Worm (Caenorhabditis elegans) whole organism, late embryonic: ENCODE measurements around the gene F25E2.2.

ENCODE experiments used
- C08G9.2 ChIP-seq: sonication (generic microtip); optimal IDR thresholded peaks from 2 replicates; lab custom pipeline; 2016; ENCODE audit warnings: mild to moderate bottlenecking, missing genetic modification characterization, moderate library complexity, missing compliant biosample characterization
- T23F11.4 ChIP-seq: fragments of 200-800 bp; sonication (Bioruptor generic); optimal IDR thresholded peaks from 2 replicates; lab custom pipeline; 2018; ENCODE audit warnings: mild to moderate bottlenecking, missing genetic modification characterization, missing compliant biosample characterization
- Y22D7AL.16 ChIP-seq: sonication (generic microtip); optimal IDR thresholded peaks from 2 replicates; lab custom pipeline; 2016; ENCODE audit warnings: missing genetic modification characterization, missing compliant biosample characterization
- ahr-1 ChIP-seq: sonication (generic microtip); optimal IDR thresholded peaks from 2 replicates; lab custom pipeline; 2016; ENCODE audit warnings: missing genetic modification characterization, missing compliant biosample characterization
- ama-1 ChIP-seq: fragments of 150-350 bp; optimal IDR thresholded peaks from 2 replicates; lab custom pipeline; 2014
- ceh-19 ChIP-seq: fragments of 200-800 bp; sonication (Bioruptor generic); optimal IDR thresholded peaks from 2 replicates; lab custom pipeline; 2018; ENCODE audit warnings: mild to moderate bottlenecking, missing genetic modification characterization, missing compliant biosample characterization
- ceh-2 ChIP-seq: sonication (generic microtip); optimal IDR thresholded peaks from 2 replicates; lab custom pipeline; 2016; ENCODE audit warnings: missing genotype, missing genetic modification characterization, missing compliant biosample characterization
- ceh-31 ChIP-seq: sonication (generic microtip); optimal IDR thresholded peaks from 2 replicates; lab custom pipeline; 2016; ENCODE audit warnings: missing genetic modification characterization, missing compliant biosample characterization
- ceh-34 ChIP-seq: sonication (generic microtip); optimal IDR thresholded peaks from 2 replicates; lab custom pipeline; 2016; ENCODE audit warnings: mild to moderate bottlenecking, missing genetic modification characterization, missing compliant biosample characterization
- ceh-48 ChIP-seq: sonication (generic microtip); optimal IDR thresholded peaks from 2 replicates; lab custom pipeline; 2016; ENCODE audit warnings: missing genetic modification characterization, inconsistent platforms, missing compliant biosample characterization
- ceh-6 ChIP-seq: fragments of 200-800 bp; sonication (Bioruptor generic); optimal IDR thresholded peaks from 2 replicates; lab custom pipeline; 2018; ENCODE audit warnings: mild to moderate bottlenecking, missing genetic modification characterization, missing compliant biosample characterization
- ceh-9 ChIP-seq: sonication (generic microtip); optimal IDR thresholded peaks from 2 replicates; lab custom pipeline; 2016; ENCODE audit warnings: mild to moderate bottlenecking, missing genetic modification characterization, inconsistent platforms, missing compliant biosample characterization
- che-1 ChIP-seq: sonication (generic microtip); optimal IDR thresholded peaks from 2 replicates; lab custom pipeline; 2016; ENCODE audit warnings: mild to moderate bottlenecking, missing genetic modification characterization, missing compliant biosample characterization
- dve-1 ChIP-seq: sonication (generic microtip); optimal IDR thresholded peaks from 2 replicates; lab custom pipeline; 2017; ENCODE audit warnings: antibody characterized with exemption, mild to moderate bottlenecking, missing genetic modification characterization, missing compliant biosample characterization
- fax-1 ChIP-seq: sonication (generic microtip); optimal IDR thresholded peaks from 2 replicates; lab custom pipeline; 2016; ENCODE audit warnings: missing genotype, missing genetic modification characterization, missing compliant biosample characterization
- fkh-10 ChIP-seq: fragments of 150-350 bp; optimal IDR thresholded peaks from 2 replicates; lab custom pipeline; 2014; ENCODE audit warnings: missing biosample characterization, missing genetic modification reagents, missing genetic modification characterization
- fkh-6 ChIP-seq: sonication (generic microtip); optimal IDR thresholded peaks from 2 replicates; lab custom pipeline; 2016; ENCODE audit warnings: missing genetic modification characterization, missing compliant biosample characterization
- gmeb-2 ChIP-seq: sonication (generic microtip); optimal IDR thresholded peaks from 2 replicates; lab custom pipeline; 2016; ENCODE audit warnings: missing genetic modification characterization, inconsistent platforms, missing compliant biosample characterization
- hlh-8 ChIP-seq: sonication (generic microtip); optimal IDR thresholded peaks from 2 replicates; lab custom pipeline; 2016; ENCODE audit warnings: missing genotype, missing genetic modification characterization, missing compliant biosample characterization
- lim-6 ChIP-seq: sonication (generic microtip); optimal IDR thresholded peaks from 2 replicates; lab custom pipeline; 2016; ENCODE audit warnings: missing genetic modification characterization, missing compliant biosample characterization
- lin-11 ChIP-seq: fragments of 200-800 bp; sonication (Bioruptor generic); optimal IDR thresholded peaks from 2 replicates; lab custom pipeline; 2018; ENCODE audit warnings: mild to moderate bottlenecking, missing genetic modification characterization, missing compliant biosample characterization
- madf-2 ChIP-seq: sonication (generic microtip); optimal IDR thresholded peaks from 2 replicates; lab custom pipeline; 2017; ENCODE audit warnings: missing genetic modification characterization, missing compliant biosample characterization
- nhr-11 ChIP-seq: fragments of 150-350 bp; optimal IDR thresholded peaks from 2 replicates; lab custom pipeline; 2014; ENCODE audit warnings: missing biosample characterization, missing genetic modification characterization
- nhr-232 ChIP-seq: sonication (generic microtip); optimal IDR thresholded peaks from 2 replicates; lab custom pipeline; 2016; ENCODE audit warnings: missing genetic modification characterization, missing compliant biosample characterization
- npax-4 ChIP-seq: sonication (generic microtip); optimal IDR thresholded peaks from 2 replicates; lab custom pipeline; 2016; ENCODE audit warnings: missing genetic modification characterization, missing compliant biosample characterization
- odd-2 ChIP-seq: sonication (generic microtip); optimal IDR thresholded peaks from 2 replicates; lab custom pipeline; 2017; ENCODE audit warnings: antibody characterized with exemption, mild to moderate bottlenecking, missing genetic modification characterization, missing compliant biosample characterization
- pag-3 ChIP-seq: sonication (generic microtip); optimal IDR thresholded peaks from 2 replicates; lab custom pipeline; 2016; ENCODE audit warnings: missing compliant biosample characterization, missing genetic modification characterization, borderline replicate concordance
- pat-9 ChIP-seq: fragments of 200-800 bp; sonication (Bioruptor generic); optimal IDR thresholded peaks from 2 replicates; lab custom pipeline; 2018; ENCODE audit warnings: mild to moderate bottlenecking, missing genetic modification characterization, moderate library complexity, missing compliant biosample characterization
- pha-2 ChIP-seq: sonication (generic microtip); optimal IDR thresholded peaks from 2 replicates; lab custom pipeline; 2017; ENCODE audit warnings: mild to moderate bottlenecking, missing genetic modification characterization, missing compliant biosample characterization
- pha-4 ChIP-seq: fragments of 150-350 bp; optimal IDR thresholded peaks from 2 replicates; lab custom pipeline; 2018; ENCODE audit warnings: missing biosample characterization, missing genetic modification reagents, missing genetic modification characterization
- pros-1 ChIP-seq: fragments of 150-350 bp; optimal IDR thresholded peaks from 2 replicates; lab custom pipeline; 2014; ENCODE audit warnings: missing biosample characterization, missing genetic modification reagents, missing genetic modification characterization
- ref-2 ChIP-seq: sonication (generic microtip); optimal IDR thresholded peaks from 2 replicates; lab custom pipeline; 2016; ENCODE audit warnings: missing genetic modification characterization, missing compliant biosample characterization
- rnt-1 ChIP-seq: sonication (generic microtip); optimal IDR thresholded peaks from 2 replicates; lab custom pipeline; 2016; ENCODE audit warnings: missing genetic modification characterization, missing compliant biosample characterization
- sdc-2 ChIP-seq: sonication (generic microtip); optimal IDR thresholded peaks from 2 replicates; lab custom pipeline; 2016; ENCODE audit warnings: missing genotype, missing genetic modification characterization, missing compliant biosample characterization
- sox-4 ChIP-seq: sonication (generic microtip); optimal IDR thresholded peaks from 2 replicates; lab custom pipeline; 2017; ENCODE audit warnings: mild to moderate bottlenecking, missing genetic modification characterization, inconsistent platforms, missing compliant biosample characterization
- syd-9 ChIP-seq: sonication (generic microtip); optimal IDR thresholded peaks from 2 replicates; lab custom pipeline; 2016; ENCODE audit warnings: mild to moderate bottlenecking, missing genetic modification characterization, moderate library complexity, missing compliant biosample characterization
- tbx-2 ChIP-seq: sonication (generic microtip); optimal IDR thresholded peaks from 2 replicates; lab custom pipeline; 2016; ENCODE audit warnings: missing genetic modification characterization, missing compliant biosample characterization
- tbx-7 ChIP-seq: sonication (generic microtip); optimal IDR thresholded peaks from 2 replicates; lab custom pipeline; 2016; ENCODE audit warnings: missing genotype, missing genetic modification characterization, missing compliant biosample characterization
- ttx-3 ChIP-seq: sonication (generic microtip); optimal IDR thresholded peaks from 2 replicates; lab custom pipeline; 2016; ENCODE audit warnings: missing genetic modification reagents, missing genetic modification characterization, missing compliant biosample characterization
- unc-42 ChIP-seq: sonication (generic microtip); optimal IDR thresholded peaks from 2 replicates; lab custom pipeline; 2016; ENCODE audit warnings: missing genotype, missing genetic modification characterization, missing compliant biosample characterization
- unc-55 ChIP-seq: sonication (generic microtip); optimal IDR thresholded peaks from 2 replicates; lab custom pipeline; 2017; ENCODE audit warnings: missing biosample characterization, missing genetic modification reagents, missing genetic modification characterization
- unc-86 ChIP-seq: sonication (generic microtip); optimal IDR thresholded peaks from 2 replicates; lab custom pipeline; 2016; ENCODE audit warnings: missing genetic modification characterization, missing compliant biosample characterization

The F25E2.2 gene

ce11 chrX:810694-811093 is at the start of gene F25E2.2:
Gene F25E2.2, minus strand, starts transcription at chrX:810794.
- TF ChIP-seq ceh-19 (GFP tag; lab: Kevin White, UChicago) = no peak
- TF ChIP-seq tbx-2 = no peak
- TF ChIP-seq, all 69 proteins: peak for 0

DNA sequence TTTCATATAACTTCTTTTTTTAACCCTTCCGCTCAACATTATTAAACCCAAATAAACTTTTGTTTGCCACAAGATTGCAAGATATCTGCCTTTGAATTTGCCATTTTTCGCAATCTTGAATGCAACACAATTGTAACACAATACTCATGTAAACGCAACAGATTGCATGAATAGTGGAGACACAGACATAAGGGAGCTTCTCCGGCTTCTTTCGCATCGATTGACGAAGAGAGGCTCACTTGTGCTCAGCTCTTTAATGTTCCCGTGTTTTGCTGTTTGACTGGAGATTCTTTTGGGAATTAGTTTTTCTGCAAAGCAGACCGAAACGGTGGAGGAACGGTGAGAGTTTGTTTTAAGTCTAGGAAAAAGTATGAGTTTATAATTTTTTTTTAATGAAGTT is 48.8 kb upstream of the F25E2.2 start, which contains the start of gene F56F10.2:
Gene F56F10.2 (plus strand): TSS at position 215 of the 400 bp plus-strand sequence.
- TF ChIP-seq npax-4 = no peak
- no peak for TF ChIP-seq tbx-2
- TF ChIP-seq dve-1 (tag; lab: Kevin White, UChicago) = no peak
- TF ChIP-seq Y22D7AL.16 (tag; lab: Kevin White, UChicago) = no peak
- no peak for TF ChIP-seq rnt-1
- TF ChIP-seq lin-11 = no peak
- TF ChIP-seq odd-2 = no peak
- peak; percentile 58 for TF ChIP-seq ceh-48
- TF ChIP-seq pag-3 = no peak
- no peak for TF ChIP-seq che-1 (tag; lab: Kevin White, UChicago)
- no peak for TF ChIP-seq C08G9.2 (tag; lab: Kevin White, UChicago)
- no peak for TF ChIP-seq fkh-6 (tag; lab: Kevin White, UChicago)
- TF ChIP-seq ref-2 (tag; lab: Kevin White, UChicago) = no peak
- TF ChIP-seq hlh-8 (tag; lab: Kevin White, UChicago) = no peak
- no peak for TF ChIP-seq lim-6 (tag; lab: Kevin White, UChicago)
- no peak for TF ChIP-seq unc-55
- peak; percentile 58 for TF ChIP-seq unc-42 (tag; lab: Kevin White, UChicago)
- TF ChIP-seq ceh-9 (tag; lab: Kevin White, UChicago) = no peak
- no peak for TF ChIP-seq ahr-1 (tag; lab: Kevin White, UChicago)
- no peak for TF ChIP-seq nhr-11 (tag; lab: Kevin White, UChicago)
- TF ChIP-seq pha-4 (tag; lab: Kevin White, UChicago) = no peak
- no peak for TF ChIP-seq ama-1 (lab: Kevin White, UChicago)
- no peak for TF ChIP-seq nhr-232
- TF ChIP-seq pha-2 (tag; lab: Kevin White, UChicago) = no peak
- no peak for TF ChIP-seq T23F11.4
- no peak for TF ChIP-seq fkh-10 (GFP tag; lab: Kevin White, UChicago)
- peak; percentile 85 for TF ChIP-seq ceh-34
- TF ChIP-seq pros-1 (tag; lab: Kevin White, UChicago) = no peak
- peak; percentile 21 for TF ChIP-seq ceh-19 (GFP tag; lab: Kevin White, UChicago)
- TF ChIP-seq tbx-7 = no peak
- TF ChIP-seq ceh-31 = peak; percentile 11
- TF ChIP-seq sdc-2 (tag; lab: Kevin White, UChicago) = no peak
- no peak for TF ChIP-seq syd-9

- TF ChIP-seq fkh-6 (tag; lab: Kevin White, UChicago) (no peak), ceh-2 (tag; lab: Kevin White, UChicago) (peak; percentile 14), ceh-34 (peak; percentile 55), Y22D7AL.16 (tag; lab: Kevin White, UChicago) (no peak), ref-2 (tag; lab: Kevin White, UChicago) (peak; percentile 32)
Measured at ce11 chrX:857658-858057, 47.1 kb upstream of the F25E2.2 start.

DNA sequence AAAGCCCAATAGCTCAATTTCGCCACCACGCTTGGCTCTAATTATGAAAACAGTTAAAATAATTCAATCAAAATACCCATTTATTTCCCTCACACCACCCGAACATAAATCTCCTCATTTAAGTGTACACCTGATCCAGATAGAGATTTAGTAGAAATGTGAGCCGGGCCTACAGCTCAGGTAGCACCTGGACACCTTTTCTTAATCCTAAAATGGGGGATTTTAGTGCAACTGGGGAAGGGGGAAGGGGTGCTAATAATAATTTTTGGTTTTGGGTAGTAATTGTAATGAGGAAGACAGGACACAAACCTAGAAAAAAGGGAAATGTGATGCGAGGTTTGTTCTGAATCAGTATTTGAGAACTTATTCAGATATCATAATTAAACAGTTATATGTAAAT is 43.0 kb upstream of the F25E2.2 start:
- TF ChIP-seq pat-9 (tag; lab: Kevin White, UChicago) (no peak), dve-1 (tag; lab: Kevin White, UChicago) (no peak), sox-4 (tag; lab: Kevin White, UChicago) (no peak), unc-86 (tag; lab: Kevin White, UChicago) (no peak), fax-1 (tag; lab: Kevin White, UChicago) (no peak), pag-3 (no peak), che-1 (tag; lab: Kevin White, UChicago) (no peak), C08G9.2 (tag; lab: Kevin White, UChicago) (no peak), syd-9 (no peak), gmeb-2 (no peak), ttx-3 (no peak), madf-2 (tag; lab: Kevin White, UChicago) (no peak), ceh-6 (GFP tag; lab: Kevin White, UChicago) (no peak), ama-1 (lab: Kevin White, UChicago) (no peak), fkh-6 (tag; lab: Kevin White, UChicago) (no peak)
